Worm (Caenorhabditis elegans) whole organism, early embryonic: ENCODE measurements around the gene clec-233.

Source experiments
- B0310.2 ChIP-seq: sonication (generic microtip); optimal IDR thresholded peaks from 2 replicates; lab custom pipeline; 2016; ENCODE audit warnings: mild to moderate bottlenecking, missing genetic modification characterization, missing compliant biosample characterization
- F13C5.2 ChIP-seq: sonication (generic microtip); optimal IDR thresholded peaks from 2 replicates; lab custom pipeline; 2017; ENCODE audit warnings: mild to moderate bottlenecking, missing genetic modification characterization, inconsistent platforms, missing compliant biosample characterization
- aly-1 ChIP-seq: sonication (generic microtip); optimal IDR thresholded peaks from 2 replicates; lab custom pipeline; 2016; ENCODE audit warnings: missing genetic modification characterization, missing compliant biosample characterization
- ama-1 ChIP-seq: fragments of 150-350 bp; optimal IDR thresholded peaks from 2 replicates; lab custom pipeline; 2014
- ceh-13 ChIP-seq: fragments of 200-800 bp; sonication (Bioruptor generic); optimal IDR thresholded peaks from 2 replicates; lab custom pipeline; 2018; ENCODE audit warnings: mild to moderate bottlenecking, missing genetic modification characterization, missing compliant biosample characterization
- ceh-36 ChIP-seq: sonication (generic microtip); optimal IDR thresholded peaks from 2 replicates; lab custom pipeline; 2016; ENCODE audit warnings: missing genetic modification characterization, inconsistent platforms, missing compliant biosample characterization
- ets-7 ChIP-seq: sonication (generic microtip); optimal IDR thresholded peaks from 2 replicates; lab custom pipeline; 2016; ENCODE audit warnings: missing genotype, missing genetic modification characterization, missing compliant biosample characterization
- flt-1 ChIP-seq: fragments of 200-800 bp; sonication (Bioruptor generic); IDR thresholded peaks from 2 replicates; pipeline ENCODE4 v1.3.6; 2022; ENCODE audit warnings: missing genetic modification characterization, missing compliant biosample characterization
- hmbx-1 ChIP-seq: sonication (generic microtip); optimal IDR thresholded peaks from 2 replicates; lab custom pipeline; 2016; ENCODE audit warnings: mild to moderate bottlenecking, missing genetic modification characterization, missing compliant biosample characterization
- hmg-4 ChIP-seq: fragments of 200-800 bp; sonication (Bioruptor generic); optimal IDR thresholded peaks from 2 replicates; lab custom pipeline; 2018; ENCODE audit warnings: mild to moderate bottlenecking, missing genetic modification characterization, missing compliant biosample characterization
- hnd-1 ChIP-seq: sonication (generic microtip); optimal IDR thresholded peaks from 2 replicates; lab custom pipeline; 2016; ENCODE audit warnings: missing genetic modification characterization, missing compliant biosample characterization
- pes-1 ChIP-seq: fragments of 200-800 bp; sonication (Bioruptor generic); IDR thresholded peaks from 2 replicates; pipeline ENCODE4 v1.3.6; 2022; ENCODE audit warnings: missing genetic modification reagents, missing genetic modification characterization, missing compliant biosample characterization
- scrt-1 ChIP-seq: fragments of 200-800 bp; sonication (Bioruptor generic); IDR thresholded peaks from 2 replicates; pipeline ENCODE4 v1.3.6; 2022; ENCODE audit warnings: missing genetic modification characterization, missing compliant biosample characterization
- sea-1 ChIP-seq: fragments of 200-800 bp; sonication (Bioruptor generic); conservative IDR thresholded peaks from 2 replicates; pipeline ENCODE4 v1.3.6; 2022; ENCODE audit warnings: missing genetic modification characterization, missing compliant biosample characterization
- tbx-11 ChIP-seq: fragments of 200-800 bp; sonication (Bioruptor generic); IDR thresholded peaks from 2 replicates; pipeline ENCODE4 v1.3.6; 2022; ENCODE audit warnings: missing genetic modification characterization, missing compliant biosample characterization
- tbx-37 ChIP-seq: fragments of 200-800 bp; sonication (Bioruptor generic); conservative IDR thresholded peaks from 2 replicates; pipeline ENCODE4 v1.3.6; 2022; ENCODE audit warnings: missing genetic modification reagents, missing genetic modification characterization, missing compliant biosample characterization
- tra-4 ChIP-seq: sonication (generic microtip); optimal IDR thresholded peaks from 2 replicates; lab custom pipeline; 2017; ENCODE audit warnings: missing genetic modification characterization, missing compliant biosample characterization

clec-233 gene

ce11 chrV:16229896-16230295 lies 3.8 kb upstream of the clec-233 start, which contains the start of the genes F21H7.2 and F21H7.12:
Gene F21H7.2, minus strand, starts transcription at chrV:16229996.
Gene F21H7.12, plus strand, starts transcription at chrV:16230165.
- TF ChIP-seq ama-1 (lab: Kevin White, UChicago) (no peak), tbx-37 (no peak), aly-1 (no peak)

- no peak for TF ChIP-seq hmg-4 (GFP tag; lab: Kevin White, UChicago)
- TF ChIP-seq sea-1 (GFP tag; lab: Robert Waterston, UW): no peak
- TF ChIP-seq tra-4 (tag; lab: Kevin White, UChicago): no peak
- TF ChIP-seq aly-1: no peak
- no peak for TF ChIP-seq F13C5.2 (tag; lab: Kevin White, UChicago)
- TF ChIP-seq scrt-1 (GFP tag; lab: Robert Waterston, UW): no peak
- TF ChIP-seq ets-7 (tag; lab: Kevin White, UChicago): no peak
- TF ChIP-seq ceh-36: no peak
- no peak for TF ChIP-seq ceh-13
- TF ChIP-seq flt-1: no peak
- no peak for TF ChIP-seq hnd-1 (tag; lab: Kevin White, UChicago)
- no peak for TF ChIP-seq pes-1 (GFP tag; lab: Robert Waterston, UW)
- no peak for TF ChIP-seq tbx-37
These were observed 1.5 kb upstream of the clec-233 start, which contains the start of gene gst-22 for ce11 chrV:16232180-16232579. Gene gst-22, minus strand, starts transcription at chrV:16232282.

ce11 chrV:16235135-16235534 lies 1.4 kb downstream of the clec-233 start, which contains the start of gene F21H7.3:
Gene F21H7.3, minus strand, starts transcription at chrV:16235235.
- no peak for TF ChIP-seq hmbx-1

ce11 chrV:16235647-16236046 lies 1.9 kb downstream of the clec-233 start, which contains the start of gene srh-98:
Gene srh-98, minus strand, starts transcription at chrV:16235747.
- TF ChIP-seq F13C5.2 (tag; lab: Kevin White, UChicago): no peak
- TF ChIP-seq ets-7 (tag; lab: Kevin White, UChicago): no peak
- TF ChIP-seq pes-1 (GFP tag; lab: Robert Waterston, UW): no peak
- TF ChIP-seq sea-1 (GFP tag; lab: Robert Waterston, UW): no peak
- no peak for TF ChIP-seq tra-4 (tag; lab: Kevin White, UChicago)
- TF ChIP-seq hnd-1 (tag; lab: Kevin White, UChicago): no peak
- TF ChIP-seq hmg-4 (GFP tag; lab: Kevin White, UChicago): no peak

ce11 chrV:16237223-16237622 lies 3.5 kb downstream of the clec-233 start, which contains the start of gene F21H7.5:
Gene F21H7.5, plus strand, starts transcription at chrV:16237523.
- TF ChIP-seq ceh-13 (no peak), F13C5.2 (tag; lab: Kevin White, UChicago) (no peak), hmbx-1 (no peak), ets-7 (tag; lab: Kevin White, UChicago) (no peak), tbx-11 (GFP tag; lab: Robert Waterston, UW) (no peak), flt-1 (no peak), sea-1 (GFP tag; lab: Robert Waterston, UW) (no peak), aly-1 (no peak), hmg-4 (GFP tag; lab: Kevin White, UChicago) (no peak), scrt-1 (GFP tag; lab: Robert Waterston, UW) (no peak), B0310.2 (tag; lab: Kevin White, UChicago) (no peak), hnd-1 (tag; lab: Kevin White, UChicago) (no peak), ceh-36 (no peak), pes-1 (GFP tag; lab: Robert Waterston, UW) (no peak), tbx-37 (no peak), tra-4 (tag; lab: Kevin White, UChicago) (no peak), ama-1 (lab: Kevin White, UChicago) (no peak)

ce11 chrV:16244078-16244477 lies 10.4 kb downstream of the clec-233 start, which contains the start of gene srh-104:
Gene srh-104, minus strand, starts transcription at chrV:16244178.
- TF ChIP-seq tbx-11 (GFP tag; lab: Robert Waterston, UW): no peak
- TF ChIP-seq tra-4 (tag; lab: Kevin White, UChicago): no peak
- no peak for TF ChIP-seq ets-7 (tag; lab: Kevin White, UChicago)
- no peak for TF ChIP-seq flt-1
- TF ChIP-seq pes-1 (GFP tag; lab: Robert Waterston, UW): no peak
- no peak for TF ChIP-seq hmg-4 (GFP tag; lab: Kevin White, UChicago)
- no peak for TF ChIP-seq scrt-1 (GFP tag; lab: Robert Waterston, UW)
- TF ChIP-seq aly-1: no peak

- no peak for TF ChIP-seq aly-1
- no peak for TF ChIP-seq ets-7 (tag; lab: Kevin White, UChicago)
- TF ChIP-seq B0310.2 (tag; lab: Kevin White, UChicago): no peak
- TF ChIP-seq sea-1 (GFP tag; lab: Robert Waterston, UW): no peak
- TF ChIP-seq flt-1: no peak
- no peak for TF ChIP-seq pes-1 (GFP tag; lab: Robert Waterston, UW)
- TF ChIP-seq hmbx-1: no peak
- no peak for TF ChIP-seq ama-1 (lab: Kevin White, UChicago)
- no peak for TF ChIP-seq F13C5.2 (tag; lab: Kevin White, UChicago)
- no peak for TF ChIP-seq hmg-4 (GFP tag; lab: Kevin White, UChicago)
- no peak for TF ChIP-seq ceh-36
- TF ChIP-seq hnd-1 (tag; lab: Kevin White, UChicago): no peak
- no peak for TF ChIP-seq tra-4 (tag; lab: Kevin White, UChicago)
These were observed 12.9 kb downstream of the clec-233 start, which contains the start of gene srh-95 for ce11 chrV:16246579-16246978. Gene srh-95, plus strand, starts transcription at chrV:16246879.

ce11 chrV:16249105-16249504 lies 15.4 kb downstream of the clec-233 start:
- TF ChIP-seq sea-1 (GFP tag; lab: Robert Waterston, UW): no peak
- no peak for TF ChIP-seq ets-7 (tag; lab: Kevin White, UChicago)
- no peak for TF ChIP-seq pes-1 (GFP tag; lab: Robert Waterston, UW)
